Worm (Caenorhabditis elegans) whole organism, young adult: ENCODE measurements around the gene T23B7.2.

ENCODE experiments used
- B0336.3 ChIP-seq: fragments of 200-800 bp; sonication (Bioruptor generic); IDR thresholded peaks from 2 replicates; pipeline ENCODE4 v1.3.6; 2022; ENCODE audit warnings: missing genetic modification characterization, missing compliant biosample characterization
- F22D6.2 ChIP-seq: sonication (generic microtip); optimal IDR thresholded peaks from 2 replicates; lab custom pipeline; 2016; ENCODE audit warnings: mild to moderate bottlenecking, missing genetic modification characterization, missing compliant biosample characterization
- F33H1.4 ChIP-seq: fragments of 200-800 bp; sonication (Bioruptor generic); IDR thresholded peaks from 2 replicates; pipeline ENCODE4 v1.3.6; 2022; ENCODE audit warnings: missing genetic modification reagents, missing genetic modification characterization, missing compliant biosample characterization
- F52B5.7 ChIP-seq: sonication (generic microtip); optimal IDR thresholded peaks from 2 replicates; lab custom pipeline; 2016; ENCODE audit warnings: mild to moderate bottlenecking, missing genetic modification characterization, missing compliant biosample characterization
- T26A5.8 ChIP-seq: sonication (generic microtip); optimal IDR thresholded peaks from 2 replicates; lab custom pipeline; 2016; ENCODE audit warnings: missing genetic modification characterization, missing compliant biosample characterization
- Y53G8AR.9 ChIP-seq: fragments of 200-800 bp; sonication (Bioruptor generic); conservative IDR thresholded peaks from 2 replicates; pipeline ENCODE4 v1.3.6; 2022; ENCODE audit warnings: missing genetic modification reagents, missing genetic modification characterization, missing compliant biosample characterization
- ZK185.1 ChIP-seq: sonication (generic microtip); optimal IDR thresholded peaks from 2 replicates; lab custom pipeline; 2016; ENCODE audit warnings: mild to moderate bottlenecking, missing genetic modification characterization, missing compliant biosample characterization; ENCODE audit not compliant: poor library complexity, severe bottlenecking
- aptf-2 ChIP-seq: fragments of 200-800 bp; sonication (Bioruptor generic); conservative IDR thresholded peaks from 2 replicates; pipeline ENCODE4 v1.3.6; 2022; ENCODE audit warnings: missing genetic modification reagents, missing genetic modification characterization, missing compliant biosample characterization
- attf-3 ChIP-seq: fragments of 200-800 bp; sonication (Bioruptor generic); conservative IDR thresholded peaks from 2 replicates; pipeline ENCODE4 v1.3.6; 2022; ENCODE audit warnings: missing genetic modification reagents, missing genetic modification characterization, missing compliant biosample characterization
- cebp-1 ChIP-seq, 2 experiments: fragments of 200-800 bp in 1 of 2; sonication (Bioruptor generic) in 1 of 2; sonication (generic microtip) in 1 of 2; IDR thresholded peaks in 1 of 2; optimal IDR thresholded peaks in 1 of 2; 2 replicates each; pipeline versions ENCODE4 v1.3.6 to Lab custom; 2017 to 2022; ENCODE audit warnings: missing compliant biosample characterization in 2 of 2, missing genetic modification characterization in 2 of 2, mild to moderate bottlenecking in 1 of 2, missing genetic modification reagents in 1 of 2, moderate library complexity in 1 of 2
- cebp-2 ChIP-seq: fragments of 200-800 bp; sonication (Bioruptor generic); IDR thresholded peaks from 2 replicates; pipeline ENCODE4 v1.3.6; 2022; ENCODE audit warnings: missing genetic modification characterization, missing compliant biosample characterization
- dox-1 ChIP-seq: fragments of 200-800 bp; sonication (Bioruptor generic); IDR thresholded peaks from 2 replicates; pipeline ENCODE4 v1.3.6; 2022; ENCODE audit warnings: missing genetic modification reagents, missing genetic modification characterization, missing compliant biosample characterization
- dpff-1 ChIP-seq: sonication (generic microtip); optimal IDR thresholded peaks from 2 replicates; lab custom pipeline; 2017; ENCODE audit warnings: mild to moderate bottlenecking, missing genetic modification characterization, missing compliant biosample characterization
- egrh-3 ChIP-seq: fragments of 200-800 bp; sonication (Bioruptor generic); IDR thresholded peaks from 2 replicates; pipeline ENCODE4 v1.3.6; 2022; ENCODE audit warnings: missing genetic modification reagents, missing genetic modification characterization, missing compliant biosample characterization
- ets-4 ChIP-seq: fragments of 200-800 bp; sonication (Bioruptor generic); optimal IDR thresholded peaks from 2 replicates; lab custom pipeline; 2018; ENCODE audit warnings: mild to moderate bottlenecking, missing genetic modification characterization, missing compliant biosample characterization
- fkh-3 ChIP-seq: sonication (generic microtip); optimal IDR thresholded peaks from 2 replicates; lab custom pipeline; 2016; ENCODE audit warnings: mild to moderate bottlenecking, missing genetic modification characterization, missing compliant biosample characterization
- hlh-12 ChIP-seq: sonication (generic microtip); optimal IDR thresholded peaks from 2 replicates; lab custom pipeline; 2016; ENCODE audit warnings: missing genetic modification characterization, missing compliant biosample characterization
- hrde-1 ChIP-seq: sonication (generic microtip); optimal IDR thresholded peaks from 2 replicates; lab custom pipeline; 2016; ENCODE audit warnings: missing genetic modification characterization, mild to moderate bottlenecking, missing compliant biosample characterization, moderate library complexity, missing genotype, missing genetic modification reagents, borderline replicate concordance
- let-526 ChIP-seq: fragments of 200-800 bp; sonication (Bioruptor generic); IDR thresholded peaks from 2 replicates; pipeline ENCODE4 v1.3.6; 2022; ENCODE audit warnings: missing genetic modification reagents, missing genetic modification characterization, missing compliant biosample characterization
- lin-26 ChIP-seq: fragments of 200-800 bp; sonication (Bioruptor generic); IDR thresholded peaks from 2 replicates; pipeline ENCODE4 v1.3.6; 2022; ENCODE audit warnings: missing genetic modification reagents, missing genetic modification characterization, missing compliant biosample characterization
- lin-54 ChIP-seq: fragments of 200-800 bp; sonication (Bioruptor generic); optimal IDR thresholded peaks from 2 replicates; lab custom pipeline; 2018; ENCODE audit warnings: mild to moderate bottlenecking, missing genetic modification characterization, missing compliant biosample characterization
- madf-10 ChIP-seq: sonication (generic microtip); optimal IDR thresholded peaks from 2 replicates; lab custom pipeline; 2016; ENCODE audit warnings: mild to moderate bottlenecking, missing genetic modification characterization, missing compliant biosample characterization
- madf-3 ChIP-seq: fragments of 200-800 bp; sonication (Bioruptor generic); IDR thresholded peaks from 2 replicates; pipeline ENCODE4 v1.3.6; 2022; ENCODE audit warnings: missing genetic modification reagents, missing genetic modification characterization, missing compliant biosample characterization
- madf-6 ChIP-seq: fragments of 200-800 bp; sonication (Bioruptor generic); IDR thresholded peaks from 2 replicates; pipeline ENCODE4 v1.3.6; 2022; ENCODE audit warnings: missing genetic modification reagents, missing genetic modification characterization, missing compliant biosample characterization
- nfya-1 ChIP-seq: sonication (generic microtip); optimal IDR thresholded peaks from 2 replicates; lab custom pipeline; 2017; ENCODE audit warnings: antibody characterized with exemption, missing compliant biosample characterization, missing genetic modification characterization, borderline replicate concordance; ENCODE audit not compliant: insufficient read depth
- nfyb-1 ChIP-seq: fragments of 200-800 bp; sonication (Bioruptor generic); IDR thresholded peaks from 2 replicates; pipeline ENCODE4 v1.3.6; 2022; ENCODE audit warnings: missing genetic modification reagents, missing genetic modification characterization, missing compliant biosample characterization
- nhr-120 ChIP-seq: fragments of 200-800 bp; sonication (Bioruptor generic); IDR thresholded peaks from 2 replicates; pipeline ENCODE4 v1.3.6; 2022; ENCODE audit warnings: missing genetic modification characterization, missing compliant biosample characterization
- nhr-27 ChIP-seq: fragments of 200-800 bp; sonication (Bioruptor generic); optimal IDR thresholded peaks from 2 replicates; lab custom pipeline; 2018; ENCODE audit warnings: mild to moderate bottlenecking, missing genetic modification characterization, moderate library complexity, missing compliant biosample characterization
- nhr-80 ChIP-seq: sonication (generic microtip); optimal IDR thresholded peaks from 2 replicates; lab custom pipeline; 2016; ENCODE audit warnings: missing genetic modification characterization, missing compliant biosample characterization
- nhr-90 ChIP-seq: sonication (generic microtip); optimal IDR thresholded peaks from 2 replicates; lab custom pipeline; 2016; ENCODE audit warnings: missing genotype, mild to moderate bottlenecking, missing genetic modification characterization, missing compliant biosample characterization
- rcor-1 ChIP-seq: fragments of 200-800 bp; sonication (Bioruptor generic); IDR thresholded peaks from 2 replicates; pipeline ENCODE4 v1.3.6; 2022; ENCODE audit warnings: missing genetic modification reagents, missing genetic modification characterization, missing compliant biosample characterization
- rec-8 ChIP-seq, 2 experiments: sonication (generic microtip); optimal IDR thresholded peaks; 2 replicates each; lab custom pipeline; 2016; ENCODE audit warnings: mild to moderate bottlenecking in 2 of 2, missing genetic modification characterization in 2 of 2, missing genetic modification reagents in 2 of 2, missing genotype in 2 of 2, missing biosample characterization in 1 of 2, missing compliant biosample characterization in 1 of 2, moderate library complexity in 1 of 2
- repo-1 ChIP-seq: sonication (generic microtip); optimal IDR thresholded peaks from 2 replicates; lab custom pipeline; 2017; ENCODE audit warnings: mild to moderate bottlenecking, missing genetic modification characterization, missing compliant biosample characterization
- snpc-3.4 ChIP-seq: sonication (generic microtip); optimal IDR thresholded peaks from 2 replicates; lab custom pipeline; 2017; ENCODE audit warnings: missing genetic modification characterization, mild to moderate bottlenecking, missing compliant biosample characterization, antibody characterized with exemption, moderate library complexity, missing genotype, missing genetic modification reagents
- snpc-4 ChIP-seq, 5 experiments: fragments of 150-350 bp in 1 of 5; sonication (generic microtip) in 4 of 5; optimal IDR thresholded peaks; 2 replicates each; lab custom pipeline; 2014 to 2018; ENCODE audit warnings: missing genetic modification characterization in 5 of 5, missing biosample characterization in 3 of 5, antibody characterized with exemption in 2 of 5, mild to moderate bottlenecking in 2 of 5, missing compliant biosample characterization in 2 of 5, missing genotype in 2 of 5, moderate library complexity in 2 of 5, missing genetic modification reagents in 1 of 5
- tbp1 ChIP-seq: fragments of 200-800 bp; sonication (Bioruptor generic); optimal IDR thresholded peaks from 2 replicates; lab custom pipeline; 2018; ENCODE audit warnings: mild to moderate bottlenecking, missing genetic modification characterization, missing compliant biosample characterization
- tbx-9 ChIP-seq: sonication (generic microtip); optimal IDR thresholded peaks from 2 replicates; lab custom pipeline; 2016; ENCODE audit warnings: borderline replicate concordance, missing genetic modification characterization, inconsistent platforms, missing compliant biosample characterization
- unc-130 ChIP-seq: sonication (generic microtip); optimal IDR thresholded peaks from 2 replicates; lab custom pipeline; 2016; ENCODE audit warnings: missing genetic modification reagents, missing genetic modification characterization, missing compliant biosample characterization
- zfh-2 ChIP-seq: fragments of 200-800 bp; sonication (Bioruptor generic); conservative IDR thresholded peaks from 2 replicates; pipeline ENCODE4 v1.3.6; 2022; ENCODE audit warnings: missing genetic modification reagents, missing genetic modification characterization, missing compliant biosample characterization
- zim-3 ChIP-seq: sonication (generic microtip); optimal IDR thresholded peaks from 2 replicates; lab custom pipeline; 2017; ENCODE audit warnings: mild to moderate bottlenecking, missing genetic modification characterization, moderate library complexity, missing compliant biosample characterization
- ztf-18 ChIP-seq: sonication (generic microtip); optimal IDR thresholded peaks from 2 replicates; lab custom pipeline; 2016; ENCODE audit warnings: missing genotype, mild to moderate bottlenecking, missing genetic modification characterization, missing compliant biosample characterization
- ztf-26 ChIP-seq: sonication (generic microtip); optimal IDR thresholded peaks from 2 replicates; lab custom pipeline; 2017; ENCODE audit warnings: missing genetic modification characterization, missing compliant biosample characterization

T23B7.2 gene

DNA sequence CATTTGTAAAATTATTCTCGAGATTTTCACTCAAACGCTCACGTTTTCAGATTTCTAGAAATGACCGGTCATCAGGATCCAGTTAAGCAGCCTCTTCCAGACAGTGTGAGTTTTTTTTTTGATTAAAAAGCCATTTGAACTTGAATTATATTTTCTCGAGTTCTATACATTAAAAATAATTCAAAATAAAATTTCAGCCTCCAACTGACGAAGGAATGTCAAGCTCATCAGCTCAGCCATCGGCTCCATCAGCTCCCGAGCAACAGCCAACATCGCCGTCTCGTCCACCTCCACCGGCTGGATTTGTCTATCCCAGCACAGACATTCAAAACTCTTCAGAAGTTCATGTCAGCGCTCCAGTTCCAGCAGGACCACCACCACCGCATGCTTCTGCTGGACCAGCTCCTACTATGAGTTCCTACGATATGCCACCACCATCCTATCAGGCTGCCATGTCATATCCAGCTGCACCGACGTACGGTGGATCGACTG lies 15.9 kb upstream of the T23B7.2 start, which contains the start of gene F11G11.5 (continued):
- TF ChIP-seq egrh-3 (GFP tag; lab: Robert Waterston, UW) (peak; percentile 26; the same call in 1 of the 2 replicates), attf-3 (GFP tag; lab: Robert Waterston, UW) (no peak), zim-3 (tag; lab: Kevin White, UChicago) (no peak), madf-3 (0 out of 2 replicates have a peak, but pooled peaks have one; percentile 3), aptf-2 (GFP tag; lab: Robert Waterston, UW) (no peak), madf-6 (GFP tag; lab: Robert Waterston, UW) (0 out of 2 replicates have a peak, but pooled peaks have one; percentile 22), ZK185.1 (tag; lab: Kevin White, UChicago) (no peak), rec-8 (tag; optimal IDR thresholded peaks at IDR 0.05; lab: Kevin White, UChicago) (no peak), nfyb-1 (GFP tag; lab: Robert Waterston, UW) (peak; percentile 75; the same call in 1 of the 2 replicates), lin-26 (GFP tag; lab: Robert Waterston, UW) (no peak; the same call in 1 of the 2 replicates), repo-1 (tag; lab: Kevin White, UChicago) (peak; percentile 32), snpc-3.4 (tag; lab: Kevin White, UChicago) (no peak), tbx-9 (tag; lab: Kevin White, UChicago) (no peak), cebp-1 (GFP tag; IDR thresholded peaks at IDR 0.05; lab: Robert Waterston, UW) (no peak), cebp-1 (tag; optimal IDR thresholded peaks at IDR 0.05; lab: Kevin White, UChicago) (peak; percentile 24), B0336.3 (GFP tag; lab: Robert Waterston, UW) (peak; percentile 59; the same call in 1 of the 2 replicates), nhr-27 (tag; lab: Kevin White, UChicago) (no peak), rcor-1 (GFP tag; lab: Robert Waterston, UW) (no peak), let-526 (GFP tag; lab: Robert Waterston, UW) (no peak), ztf-26 (tag; lab: Kevin White, UChicago) (no peak), snpc-4 (GFP tag; optimal IDR thresholded peaks at IDR 0.05; lab: Kevin White, UChicago) (no peak), snpc-4 (tag; optimal IDR thresholded peaks at IDR 0.05; lab: Kevin White, UChicago) (no peak), fkh-3 (peak; percentile 40), unc-130 (GFP tag; lab: Kevin White, UChicago) (no peak), hrde-1 (tag; lab: Kevin White, UChicago) (no peak), zfh-2 (GFP tag; lab: Robert Waterston, UW) (peak; percentile 86), hlh-12 (tag; lab: Kevin White, UChicago) (no peak)

ce11 chrII:4857086-4857485 lies 15.0 kb upstream of the T23B7.2 start:
- TF ChIP-seq ztf-18 (tag; lab: Kevin White, UChicago) = peak; percentile 15
- TF ChIP-seq B0336.3 (GFP tag; lab: Robert Waterston, UW) = no peak
- TF ChIP-seq nfya-1 (tag; lab: Kevin White, UChicago) = no peak
- no peak for TF ChIP-seq dpff-1
- TF ChIP-seq nhr-120 (GFP tag; lab: Robert Waterston, UW) = no peak
- TF ChIP-seq unc-130 (GFP tag; lab: Kevin White, UChicago) = no peak
- no peak for TF ChIP-seq madf-10
- TF ChIP-seq nhr-80 = peak; percentile 89
- no peak for TF ChIP-seq F22D6.2 (tag; lab: Kevin White, UChicago)
- no peak for TF ChIP-seq cebp-1 (GFP tag; IDR thresholded peaks at IDR 0.05; lab: Robert Waterston, UW)
- TF ChIP-seq cebp-1 (tag; optimal IDR thresholded peaks at IDR 0.05; lab: Kevin White, UChicago) = peak; percentile 14
- TF ChIP-seq F33H1.4 = no peak
- TF ChIP-seq rcor-1 (GFP tag; lab: Robert Waterston, UW) = no peak
- no peak for TF ChIP-seq cebp-2 (GFP tag; lab: Robert Waterston, UW)
- no peak for TF ChIP-seq madf-6 (GFP tag; lab: Robert Waterston, UW)
- TF ChIP-seq ets-4 = peak; percentile 36
- TF ChIP-seq F52B5.7 (tag; lab: Kevin White, UChicago) = no peak
- peak; percentile 21 for TF ChIP-seq lin-54
- TF ChIP-seq nhr-90 = no peak
- no peak for TF ChIP-seq Y53G8AR.9
- peak; percentile 15 for TF ChIP-seq tbp1 (GFP tag; lab: Kevin White, UChicago)
- TF ChIP-seq dox-1 (GFP tag; lab: Robert Waterston, UW) = peak; percentile 54; the same call in 1 of the 2 replicates
- TF ChIP-seq tbx-9 (tag; lab: Kevin White, UChicago) = no peak
- TF ChIP-seq T26A5.8 (tag; lab: Kevin White, UChicago) = no peak
